Worm (Caenorhabditis elegans) whole organism, young adult: ENCODE data around the gene cyp-13A1.

Experiments
- B0019.2 ChIP-seq: fragments of 200-800 bp; sonication (Bioruptor generic); conservative IDR thresholded peaks from 2 replicates; pipeline ENCODE4 v1.3.6; 2022; ENCODE audit warnings: missing genetic modification reagents, missing genetic modification characterization, missing compliant biosample characterization
- B0035.1 ChIP-seq: sonication (generic microtip); optimal IDR thresholded peaks from 2 replicates; lab custom pipeline; 2016; ENCODE audit warnings: missing genetic modification characterization, mild to moderate bottlenecking, missing compliant biosample characterization, missing genotype, missing genetic modification reagents
- F23B12.7 ChIP-seq: sonication (generic microtip); optimal IDR thresholded peaks from 2 replicates; lab custom pipeline; 2017; ENCODE audit warnings: missing genetic modification characterization, mild to moderate bottlenecking, missing compliant biosample characterization, antibody characterized with exemption, moderate library complexity; ENCODE audit not compliant: insufficient read depth
- F37B4.10 ChIP-seq: fragments of 200-800 bp; sonication (Bioruptor generic); IDR thresholded peaks from 2 replicates; pipeline ENCODE4 v1.3.6; 2022; ENCODE audit warnings: missing genetic modification characterization, missing compliant biosample characterization
- F39B2.1 ChIP-seq: fragments of 200-800 bp; sonication (Bioruptor generic); IDR thresholded peaks from 2 replicates; pipeline ENCODE4 v1.3.6; 2022; ENCODE audit warnings: missing genetic modification reagents, missing genetic modification characterization, missing compliant biosample characterization
- F52B5.7 ChIP-seq: sonication (generic microtip); optimal IDR thresholded peaks from 2 replicates; lab custom pipeline; 2016; ENCODE audit warnings: mild to moderate bottlenecking, missing genetic modification characterization, missing compliant biosample characterization
- Y53F4B.3 ChIP-seq: fragments of 200-800 bp; sonication (Bioruptor generic); IDR thresholded peaks from 2 replicates; pipeline ENCODE4 v1.3.6; 2022; ENCODE audit warnings: missing genetic modification reagents, missing genetic modification characterization, missing compliant biosample characterization
- Y95B8A.8 ChIP-seq: fragments of 200-800 bp; sonication (Bioruptor generic); IDR thresholded peaks from 2 replicates; pipeline ENCODE4 v1.3.6; 2022; ENCODE audit warnings: missing genetic modification reagents, missing genetic modification characterization, missing compliant biosample characterization
- ZK185.1 ChIP-seq: sonication (generic microtip); optimal IDR thresholded peaks from 2 replicates; lab custom pipeline; 2016; ENCODE audit warnings: mild to moderate bottlenecking, missing genetic modification characterization, missing compliant biosample characterization; ENCODE audit not compliant: poor library complexity, severe bottlenecking
- ama-1 ChIP-seq, 3 experiments: fragments of 150-350 bp in 1 of 3; sonication (generic microtip) in 2 of 3; optimal IDR thresholded peaks; 2 replicates each; lab custom pipeline; 2014 to 2018; ENCODE audit warnings: missing biosample characterization in 2 of 3, missing genetic modification characterization in 2 of 3, missing genetic modification reagents in 2 of 3
- cebp-1 ChIP-seq, 2 experiments: fragments of 200-800 bp in 1 of 2; sonication (Bioruptor generic) in 1 of 2; sonication (generic microtip) in 1 of 2; IDR thresholded peaks in 1 of 2; optimal IDR thresholded peaks in 1 of 2; 2 replicates each; pipeline versions ENCODE4 v1.3.6 to Lab custom; 2017 to 2022; ENCODE audit warnings: missing compliant biosample characterization in 2 of 2, missing genetic modification characterization in 2 of 2, mild to moderate bottlenecking in 1 of 2, missing genetic modification reagents in 1 of 2, moderate library complexity in 1 of 2
- cebp-2 ChIP-seq: fragments of 200-800 bp; sonication (Bioruptor generic); IDR thresholded peaks from 2 replicates; pipeline ENCODE4 v1.3.6; 2022; ENCODE audit warnings: missing genetic modification characterization, missing compliant biosample characterization
- ceh-100 ChIP-seq: fragments of 200-800 bp; sonication (Bioruptor generic); IDR thresholded peaks from 2 replicates; pipeline ENCODE4 v1.3.6; 2022; ENCODE audit warnings: missing genetic modification reagents, missing genetic modification characterization, missing compliant biosample characterization
- ceh-79 ChIP-seq: sonication (generic microtip); optimal IDR thresholded peaks from 2 replicates; lab custom pipeline; 2017; ENCODE audit warnings: mild to moderate bottlenecking, missing genetic modification characterization, missing compliant biosample characterization
- ceh-91 ChIP-seq: fragments of 200-800 bp; sonication (Bioruptor generic); IDR thresholded peaks from 2 replicates; pipeline ENCODE4 v1.3.6; 2022; ENCODE audit warnings: missing genetic modification reagents, missing genetic modification characterization, missing compliant biosample characterization
- hmg-20 ChIP-seq: fragments of 200-800 bp; sonication (Bioruptor generic); IDR thresholded peaks from 2 replicates; pipeline ENCODE4 v1.3.6; 2022; ENCODE audit warnings: missing genetic modification reagents, missing genetic modification characterization, missing compliant biosample characterization
- madf-10 ChIP-seq: sonication (generic microtip); optimal IDR thresholded peaks from 2 replicates; lab custom pipeline; 2016; ENCODE audit warnings: mild to moderate bottlenecking, missing genetic modification characterization, missing compliant biosample characterization
- madf-6 ChIP-seq: fragments of 200-800 bp; sonication (Bioruptor generic); IDR thresholded peaks from 2 replicates; pipeline ENCODE4 v1.3.6; 2022; ENCODE audit warnings: missing genetic modification reagents, missing genetic modification characterization, missing compliant biosample characterization
- mel-28 ChIP-seq: sonication (generic microtip); optimal IDR thresholded peaks from 2 replicates; lab custom pipeline; 2016; ENCODE audit warnings: borderline replicate concordance, mild to moderate bottlenecking, missing genetic modification characterization, missing compliant biosample characterization
- mxl-1 ChIP-seq: sonication (generic microtip); optimal IDR thresholded peaks from 2 replicates; lab custom pipeline; 2016; ENCODE audit warnings: missing genetic modification characterization, missing compliant biosample characterization
- nfya-2 ChIP-seq: fragments of 200-800 bp; sonication (Bioruptor generic); IDR thresholded peaks from 2 replicates; pipeline ENCODE4 v1.3.6; 2022; ENCODE audit warnings: missing genetic modification reagents, missing genetic modification characterization, missing compliant biosample characterization
- nhr-27 ChIP-seq: fragments of 200-800 bp; sonication (Bioruptor generic); optimal IDR thresholded peaks from 2 replicates; lab custom pipeline; 2018; ENCODE audit warnings: mild to moderate bottlenecking, missing genetic modification characterization, moderate library complexity, missing compliant biosample characterization
- nhr-80 ChIP-seq: sonication (generic microtip); optimal IDR thresholded peaks from 2 replicates; lab custom pipeline; 2016; ENCODE audit warnings: missing genetic modification characterization, missing compliant biosample characterization
- pha-4 ChIP-seq: fragments of 150-350 bp; sonication (generic microtip); optimal IDR thresholded peaks from 2 replicates; lab custom pipeline; 2014; ENCODE audit warnings: missing biosample characterization, missing genetic modification reagents, missing genetic modification characterization
- rcor-1 ChIP-seq: fragments of 200-800 bp; sonication (Bioruptor generic); IDR thresholded peaks from 2 replicates; pipeline ENCODE4 v1.3.6; 2022; ENCODE audit warnings: missing genetic modification reagents, missing genetic modification characterization, missing compliant biosample characterization
- unc-62 ChIP-seq: fragments of 150-350 bp; optimal IDR thresholded peaks from 2 replicates; lab custom pipeline; 2014; ENCODE audit warnings: missing biosample characterization, missing genetic modification reagents, missing genetic modification characterization
- zfh-2 ChIP-seq: fragments of 200-800 bp; sonication (Bioruptor generic); conservative IDR thresholded peaks from 2 replicates; pipeline ENCODE4 v1.3.6; 2022; ENCODE audit warnings: missing genetic modification reagents, missing genetic modification characterization, missing compliant biosample characterization
- ztf-18 ChIP-seq: sonication (generic microtip); optimal IDR thresholded peaks from 2 replicates; lab custom pipeline; 2016; ENCODE audit warnings: missing genotype, mild to moderate bottlenecking, missing genetic modification characterization, missing compliant biosample characterization
- ztf-26 ChIP-seq: sonication (generic microtip); optimal IDR thresholded peaks from 2 replicates; lab custom pipeline; 2017; ENCODE audit warnings: missing genetic modification characterization, missing compliant biosample characterization
- ztf-28 ChIP-seq: fragments of 200-800 bp; sonication (Bioruptor generic); IDR thresholded peaks from 2 replicates; pipeline ENCODE4 v1.3.6; 2022; ENCODE audit warnings: missing genetic modification reagents, missing genetic modification characterization, missing compliant biosample characterization

The cyp-13A1 gene

DNA sequence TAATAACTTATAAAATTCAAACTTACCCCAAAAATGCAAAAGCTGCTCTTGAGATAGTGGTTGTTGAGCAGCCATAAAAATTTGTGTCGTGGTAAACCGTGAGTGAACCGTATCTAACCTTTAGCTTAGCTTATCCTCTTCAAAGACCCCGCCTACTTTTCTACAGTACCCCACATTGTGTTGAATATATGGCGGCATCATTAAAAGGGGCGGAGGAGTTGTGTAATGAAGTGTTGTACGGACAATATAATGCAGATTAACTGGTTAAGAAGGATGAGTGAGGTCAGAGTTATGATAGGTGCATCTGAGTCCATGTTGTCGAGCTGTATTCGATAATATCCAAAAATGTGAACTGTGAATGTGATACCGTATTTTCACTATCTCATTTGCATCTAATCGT is 46.1 kb upstream of the cyp-13A1 start, which contains the start of gene eyg-1:
Gene eyg-1 (minus strand): TSS at position 101 of the 400 bp plus-strand sequence.
- no peak for TF ChIP-seq ZK185.1 (tag; lab: Kevin White, UChicago)
- no peak for TF ChIP-seq rcor-1 (GFP tag; lab: Robert Waterston, UW)
- TF ChIP-seq B0019.2 (GFP tag; lab: Robert Waterston, UW), result no peak
- no peak for TF ChIP-seq nhr-27 (tag; lab: Kevin White, UChicago)
- TF ChIP-seq Y53F4B.3 (GFP tag; lab: Robert Waterston, UW), result no peak
- TF ChIP-seq F39B2.1, result no peak
- TF ChIP-seq Y95B8A.8, result no peak
- TF ChIP-seq nfya-2 (GFP tag; lab: Robert Waterston, UW), result no peak
- no peak for TF ChIP-seq unc-62 (GFP tag; lab: Kevin White, UChicago)
- no peak for TF ChIP-seq F52B5.7
- TF ChIP-seq F23B12.7, result no peak
- no peak for TF ChIP-seq ama-1 (optimal IDR thresholded peaks at IDR 0.05; lab: Kevin White, UChicago)
- TF ChIP-seq ama-1 (GFP tag; optimal IDR thresholded peaks at IDR 0.05; lab: Kevin White, UChicago), result no peak
- TF ChIP-seq madf-6 (GFP tag; lab: Robert Waterston, UW), result no peak
- no peak for TF ChIP-seq ceh-79 (tag; lab: Kevin White, UChicago)
- no peak for TF ChIP-seq ztf-28 (GFP tag; lab: Robert Waterston, UW)
- TF ChIP-seq mel-28 (tag; lab: Kevin White, UChicago), result no peak
- TF ChIP-seq ztf-26 (tag; lab: Kevin White, UChicago), result no peak

DNA sequence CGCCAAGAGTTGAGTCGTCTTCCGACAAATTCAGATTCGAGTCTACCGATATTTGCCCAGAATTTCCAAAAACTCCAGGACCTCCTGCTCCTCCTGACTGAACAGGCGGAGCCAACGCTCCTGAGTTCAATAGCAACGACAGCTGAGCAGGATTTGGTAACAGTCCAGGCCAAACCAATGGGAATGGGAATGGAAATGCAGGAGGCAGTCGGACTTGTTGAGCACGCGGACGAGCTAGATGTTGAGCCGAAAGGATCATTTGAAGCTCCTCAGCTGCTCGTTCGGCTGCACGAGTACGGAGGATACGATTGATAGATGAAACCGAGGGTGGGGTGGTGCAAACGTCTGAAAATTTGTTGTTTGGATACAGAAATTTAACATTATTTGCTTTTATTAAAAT is 45.1 kb upstream of the cyp-13A1 start:
- TF ChIP-seq zfh-2 (GFP tag; lab: Robert Waterston, UW) (0 out of 2 replicates have a peak, but pooled peaks have one; percentile 16), rcor-1 (GFP tag; lab: Robert Waterston, UW) (no peak)

DNA sequence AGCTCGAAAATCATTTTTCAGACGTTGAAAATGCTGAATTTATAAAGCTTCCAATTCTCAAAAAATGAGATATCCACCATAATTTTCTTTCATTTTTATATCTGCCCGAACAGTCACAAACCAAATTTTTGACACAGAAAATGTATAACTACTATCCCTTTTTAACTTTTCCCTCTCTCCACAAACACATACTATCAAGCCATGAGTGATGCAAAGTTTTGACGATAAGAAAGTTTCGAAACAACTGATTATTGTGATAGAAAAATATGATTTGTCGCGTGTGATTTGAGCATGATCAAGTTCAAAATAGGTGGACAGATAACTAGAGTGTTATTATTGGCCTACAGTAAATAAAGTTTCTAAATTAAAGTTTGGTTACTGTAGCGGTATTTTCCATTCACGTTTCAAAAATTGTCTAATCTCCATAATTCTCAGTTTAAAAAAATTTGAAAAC is 25.7 kb upstream of the cyp-13A1 start, which contains the start of gene cyp-13A8:
Gene cyp-13A8 (minus strand): TSS at position 51 of the 454 bp plus-strand sequence.
- TF ChIP-seq ztf-26 (tag; lab: Kevin White, UChicago), result no peak
- TF ChIP-seq cebp-1 (GFP tag; IDR thresholded peaks at IDR 0.05; lab: Robert Waterston, UW), result no peak
- TF ChIP-seq cebp-1 (tag; optimal IDR thresholded peaks at IDR 0.05; lab: Kevin White, UChicago), result peak; percentile 60
- peak; percentile 77 for TF ChIP-seq nhr-80 (tag; lab: Kevin White, UChicago)

DNA sequence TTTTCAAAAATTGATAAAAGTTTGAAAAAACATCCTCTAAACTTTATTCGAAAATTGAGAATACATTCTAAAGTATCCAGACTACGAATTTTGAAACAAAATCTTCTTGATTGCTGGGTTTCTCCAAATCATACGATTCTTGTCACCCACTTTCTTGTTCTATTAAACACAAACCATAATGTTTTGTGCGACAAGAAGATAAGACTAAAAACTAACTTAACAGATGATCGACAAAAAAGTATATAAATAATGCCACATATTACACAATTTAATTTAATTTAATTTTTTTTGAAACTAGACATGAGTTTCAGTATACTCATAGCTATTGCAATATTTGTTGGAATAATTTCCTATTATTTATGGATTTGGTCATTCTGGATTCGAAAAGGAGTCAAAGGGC is 21.5 kb upstream of the cyp-13A1 start, which contains the start of gene cyp-13A7:
Gene cyp-13A7 (plus strand): TSS at position 301 of the 400 bp plus-strand sequence.
- TF ChIP-seq ceh-79 (tag; lab: Kevin White, UChicago) (no peak), ztf-18 (tag; lab: Kevin White, UChicago) (no peak), B0035.1 (tag; lab: Kevin White, UChicago) (no peak), mxl-1 (no peak), hmg-20 (no peak), F37B4.10 (no peak), pha-4 (tag; lab: Kevin White, UChicago) (no peak), F52B5.7 (no peak), ceh-91 (GFP tag; lab: Robert Waterston, UW) (no peak)

DNA sequence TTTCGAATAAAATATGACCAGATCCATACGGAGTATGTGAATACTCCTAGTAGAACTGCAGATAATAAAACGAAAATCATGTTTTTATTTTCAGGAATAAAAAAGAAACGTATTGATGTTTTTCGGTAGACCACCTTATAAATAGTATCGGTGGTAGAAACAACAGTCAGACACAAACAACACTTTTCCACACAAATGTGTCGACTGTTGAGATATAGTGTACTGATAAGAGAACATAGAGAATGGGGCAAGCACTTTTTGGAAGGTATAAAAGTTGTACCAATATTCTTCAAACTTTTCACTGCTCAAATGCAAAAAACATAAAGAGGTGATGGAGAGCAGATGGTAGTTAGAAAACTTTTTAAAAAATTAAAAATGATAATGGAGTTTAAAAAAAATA is 20.8 kb upstream of the cyp-13A1 start, which contains the start of gene cyp-13A6:
Gene cyp-13A6 (minus strand): TSS at position 180 of the 400 bp plus-strand sequence.
- TF ChIP-seq nhr-80 (tag; lab: Kevin White, UChicago) (peak; percentile 43), ceh-100 (no peak), madf-10 (tag; lab: Kevin White, UChicago) (no peak), cebp-2 (GFP tag; lab: Robert Waterston, UW) (no peak)
